Worm (Caenorhabditis elegans): ENCODE measurements around the gene F46G10.4.

F46G10.4 gene

DNA sequence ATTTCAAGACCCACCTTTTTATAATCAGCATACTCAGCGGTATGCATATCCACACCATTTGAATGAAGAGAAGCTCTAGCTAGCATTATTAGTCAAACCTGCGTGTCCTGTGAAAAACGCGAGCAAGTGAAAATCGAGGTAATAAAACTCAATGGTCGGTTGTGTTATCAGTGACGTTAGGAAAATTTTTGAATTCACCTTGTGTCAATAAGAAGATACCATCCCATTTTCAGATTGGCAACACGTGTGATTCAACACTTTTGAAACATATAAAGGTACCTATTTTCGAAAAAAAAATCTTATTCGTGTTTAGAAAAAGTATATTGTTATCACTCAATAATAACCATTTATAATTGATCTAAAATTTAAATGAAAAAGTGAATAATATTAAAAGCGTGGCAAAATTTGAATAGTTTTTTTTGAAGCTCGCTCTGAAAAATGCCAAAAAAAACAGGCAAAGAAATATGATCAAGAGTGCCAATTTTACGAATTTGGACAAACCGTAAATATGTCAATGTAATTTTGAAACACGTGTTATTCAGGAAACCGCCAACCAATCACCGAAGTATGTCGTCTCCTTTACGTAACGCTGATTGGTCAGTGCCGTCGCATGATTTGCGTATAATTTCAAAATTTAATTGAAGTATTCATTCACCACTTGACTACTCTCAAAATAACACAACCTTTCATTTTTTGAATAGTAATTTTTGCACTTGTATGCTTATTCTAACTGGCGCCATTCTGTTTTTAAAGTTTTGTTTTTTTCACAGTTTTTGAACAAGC lies 22.0 kb upstream of the F46G10.4 start, which contains the start of gene F46G10.1:
Gene F46G10.1 (minus strand): TSS at position 115 of the 783 bp plus-strand sequence.
- TF ChIP-seq hlh-11 (tag; optimal IDR thresholded peaks at IDR 0.05) (peak; percentile 47), dve-1 (tag; optimal IDR thresholded peaks at IDR 0.05; ENCODE audit: insufficient read depth) (peak; percentile 70), nhr-6 (tag; optimal IDR thresholded peaks at IDR 0.05) (no peak), unc-62 (GFP tag; optimal IDR thresholded peaks at IDR 0.05 in 1 of 2) (peak in 1 of 2 experiments; percentile 1), unc-62 (tag; optimal IDR thresholded peaks at IDR 0.05) (no peak), F37D6.2 (tag; optimal IDR thresholded peaks at IDR 0.05) (no peak), hlh-30 (tag; optimal IDR thresholded peaks at IDR 0.05; ENCODE audit: insufficient read depth) (peak; percentile 21), nhr-28 (tag; optimal IDR thresholded peaks at IDR 0.05) (peak; percentile 58), zag-1 (tag; optimal IDR thresholded peaks at IDR 0.05) (no peak), R02D3.7 (tag; optimal IDR thresholded peaks at IDR 0.05) (no peak), mdl-1 (tag; optimal IDR thresholded peaks at IDR 0.05) (peak in 1 of 2 experiments; percentile 13), nhr-237 (tag; optimal IDR thresholded peaks at IDR 0.05) (no peak), dmd-6 (GFP tag; IDR thresholded peaks at IDR 0.05) (peak; percentile 78), php-3 (GFP tag; IDR thresholded peaks at IDR 0.05) (peak; percentile 28; the same call in 1 of the 2 replicates), nhr-77 (tag; optimal IDR thresholded peaks at IDR 0.05) (peak; percentile 39), zip-11 (GFP tag; IDR thresholded peaks at IDR 0.05) (no peak), aha-1 (tag) (peak; percentile 28), nhr-41 (GFP tag; IDR thresholded peaks at IDR 0.05) (no peak), ctbp-1 (GFP tag; IDR thresholded peaks at IDR 0.05) (no peak), ztf-7 (tag; optimal IDR thresholded peaks at IDR 0.05) (peak; percentile 26), daf-16 (GFP tag; optimal IDR thresholded peaks at IDR 0.05) (no peak), daf-16 (tag; optimal IDR thresholded peaks at IDR 0.05) (peak; percentile 93), pqm-1 (tag; optimal IDR thresholded peaks at IDR 0.05) (peak; percentile 73)

DNA sequence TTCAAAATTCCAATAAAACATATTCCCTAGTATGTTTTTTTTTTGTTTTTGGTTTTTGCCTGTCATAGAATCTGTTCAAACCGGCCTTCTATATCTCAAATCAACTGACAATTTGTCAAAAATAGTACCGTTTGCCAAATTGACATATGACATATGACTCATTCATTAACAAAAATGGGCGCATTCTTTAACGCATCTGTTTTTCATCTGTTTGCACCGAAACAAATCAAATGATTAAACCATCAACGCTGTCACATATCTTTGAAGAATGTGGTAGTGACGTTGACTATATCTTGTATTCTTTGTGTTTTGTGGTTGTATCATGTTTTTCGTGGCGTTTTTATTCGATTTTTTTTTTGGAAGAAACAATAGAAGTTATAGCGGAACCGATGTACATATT lies 18.8 kb upstream of the F46G10.4 start:
- TF ChIP-seq unc-62 (GFP tag; optimal IDR thresholded peaks at IDR 0.05 in 1 of 2), result peak in 1 of 2 experiments; percentile 54
- TF ChIP-seq unc-62 (tag; optimal IDR thresholded peaks at IDR 0.05), result no peak
- TF ChIP-seq ZK546.5 (tag; optimal IDR thresholded peaks at IDR 0.05), result no peak
- peak; percentile 35 for TF ChIP-seq hlh-11 (tag; optimal IDR thresholded peaks at IDR 0.05)
- peak; percentile 5 for TF ChIP-seq mep-1 (tag; optimal IDR thresholded peaks at IDR 0.05)
- peak; percentile 72 for TF ChIP-seq hlh-30 (tag; optimal IDR thresholded peaks at IDR 0.05; ENCODE audit: insufficient read depth)
- TF ChIP-seq F37D6.2 (tag; optimal IDR thresholded peaks at IDR 0.05), result no peak
- no peak for TF ChIP-seq Y5F2A.4 (GFP tag; optimal IDR thresholded peaks at IDR 0.05)
- TF ChIP-seq egl-27 (tag; optimal IDR thresholded peaks at IDR 0.05), result no peak
- TF ChIP-seq mdl-1 (tag; optimal IDR thresholded peaks at IDR 0.05), result peak in 1 of 2 experiments; percentile 35
- peak; percentile 94 for TF ChIP-seq nhr-28 (tag; optimal IDR thresholded peaks at IDR 0.05)
- TF ChIP-seq lsy-2 (tag; optimal IDR thresholded peaks at IDR 0.05), result no peak

DNA sequence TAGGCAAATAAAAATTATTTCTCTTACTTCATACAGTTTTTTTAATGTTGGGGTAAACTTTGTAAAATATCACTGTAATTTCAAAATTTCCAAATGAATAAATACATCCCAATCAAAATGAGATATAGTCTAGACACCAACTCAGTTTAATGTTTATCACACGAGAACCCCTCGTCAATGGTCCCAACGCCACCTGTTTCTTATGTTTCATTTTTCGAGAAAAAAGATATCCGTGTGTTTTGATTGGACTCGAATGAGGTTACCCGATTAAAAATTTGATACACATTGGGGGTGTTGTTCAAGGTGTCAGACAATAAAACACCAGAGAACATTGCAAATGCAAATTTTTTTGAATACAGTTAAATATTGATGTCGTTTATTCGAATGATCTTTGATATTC lies 16.3 kb upstream of the F46G10.4 start:
- TF ChIP-seq nhr-11 (tag; optimal IDR thresholded peaks at IDR 0.05) (peak; percentile 33), daf-16 (GFP tag; optimal IDR thresholded peaks at IDR 0.05) (peak in 1 of 2 experiments; percentile 45), daf-16 (tag; optimal IDR thresholded peaks at IDR 0.05) (no peak), mxl-3 (GFP tag; optimal IDR thresholded peaks at IDR 0.05) (no peak)

- TF ChIP-seq dve-1 (tag; optimal IDR thresholded peaks at IDR 0.05; ENCODE audit: insufficient read depth), result peak; percentile 66
- no peak for TF ChIP-seq D1046.2 (GFP tag; IDR thresholded peaks at IDR 0.05)
- TF ChIP-seq zfp-2 (tag; optimal IDR thresholded peaks at IDR 0.05), result no peak
- TF ChIP-seq egl-43 (GFP tag; IDR thresholded peaks at IDR 0.05), result no peak
- TF ChIP-seq dmd-9 (GFP tag; IDR thresholded peaks at IDR 0.05), result no peak
- TF ChIP-seq mdl-1 (tag; optimal IDR thresholded peaks at IDR 0.05), result peak in 1 of 2 experiments; percentile 20
- TF ChIP-seq nhr-237 (tag; optimal IDR thresholded peaks at IDR 0.05), result no peak
- no peak for TF ChIP-seq ZK546.5 (tag; optimal IDR thresholded peaks at IDR 0.05)
- TF ChIP-seq mep-1 (tag; optimal IDR thresholded peaks at IDR 0.05), result no peak
- no peak for TF ChIP-seq lin-1 (GFP tag; IDR thresholded peaks at IDR 0.05)
- no peak for TF ChIP-seq lin-29 (GFP tag; IDR thresholded peaks at IDR 0.05)
- TF ChIP-seq aha-1 (tag), result no peak
- TF ChIP-seq madf-5 (GFP tag; IDR thresholded peaks at IDR 0.05), result no peak
- TF ChIP-seq nhr-6 (tag; optimal IDR thresholded peaks at IDR 0.05), result no peak
- no peak for TF ChIP-seq tag-97 (GFP tag; IDR thresholded peaks at IDR 0.05)
- TF ChIP-seq spr-1 (tag; optimal IDR thresholded peaks at IDR 0.05), result no peak
- TF ChIP-seq hlh-30 (tag; optimal IDR thresholded peaks at IDR 0.05; ENCODE audit: insufficient read depth), result peak; percentile 72
- no peak for TF ChIP-seq tra-1 (GFP tag; IDR thresholded peaks at IDR 0.05)
Observed at ce11 chrX:13318316-13318715, 15.5 kb upstream of the F46G10.4 start.
